Worm (Caenorhabditis elegans) whole organism, L4 larva: ENCODE results near the gene lpr-6.

ENCODE experiments used
- R02D3.7 ChIP-seq: fragments of 150-350 bp; sonication (generic microtip); optimal IDR thresholded peaks from 3 replicates; lab custom pipeline; 2014; ENCODE audit warnings: missing biosample characterization, missing genetic modification characterization
- T20F7.1 ChIP-seq: fragments of 200-800 bp; sonication (Bioruptor generic); optimal IDR thresholded peaks from 2 replicates; lab custom pipeline; 2018; ENCODE audit warnings: mild to moderate bottlenecking, missing genetic modification characterization, missing compliant biosample characterization
- T26A8.4 ChIP-seq: fragments of 200-800 bp; sonication (Bioruptor generic); IDR thresholded peaks from 2 replicates; pipeline ENCODE4 v1.3.6; 2022; ENCODE audit warnings: missing genetic modification characterization, missing compliant biosample characterization
- Y48G9A.11 ChIP-seq: fragments of 200-800 bp; sonication (Bioruptor generic); IDR thresholded peaks from 2 replicates; pipeline ENCODE4 v1.3.6; 2022; ENCODE audit warnings: missing genetic modification reagents, missing genetic modification characterization, missing compliant biosample characterization
- aha-1 ChIP-seq: fragments of 150-350 bp; peaks from one replicate; lab custom pipeline; 2014; ENCODE audit warnings: missing biosample characterization, missing genetic modification characterization
- attf-4 ChIP-seq: sonication (generic microtip); optimal IDR thresholded peaks from 3 replicates; lab custom pipeline; 2017; ENCODE audit warnings: missing biosample characterization, missing genetic modification characterization
- ceh-20 ChIP-seq: fragments of 200-800 bp; sonication (Bioruptor generic); IDR thresholded peaks from 2 replicates; pipeline ENCODE4 v1.3.6; 2022; ENCODE audit warnings: missing genetic modification reagents, missing genetic modification characterization, missing compliant biosample characterization
- ceh-28 ChIP-seq: fragments of 150-350 bp; optimal IDR thresholded peaks from 2 replicates; lab custom pipeline; 2014; ENCODE audit warnings: missing biosample characterization, missing genetic modification reagents, missing genetic modification characterization
- ceh-44 ChIP-seq: fragments of 200-800 bp; sonication (Bioruptor generic); IDR thresholded peaks from 2 replicates; pipeline ENCODE4 v1.3.6; 2022; ENCODE audit warnings: missing genetic modification reagents, missing genetic modification characterization, missing compliant biosample characterization
- ces-1 ChIP-seq: fragments of 150-350 bp; sonication (generic microtip); optimal IDR thresholded peaks from 4 replicates; lab custom pipeline; 2014; ENCODE audit warnings: missing biosample characterization, missing genetic modification reagents, missing genetic modification characterization
- cey-2 ChIP-seq: sonication (generic microtip); optimal IDR thresholded peaks from 3 replicates; lab custom pipeline; 2017; ENCODE audit warnings: missing genetic modification characterization, mild to moderate bottlenecking, missing compliant biosample characterization, antibody characterized with exemption, borderline replicate concordance; ENCODE audit not compliant: insufficient read depth
- daf-16 ChIP-seq, 3 experiments: sonication (generic microtip); optimal IDR thresholded peaks; 2 replicates each; lab custom pipeline; 2016 to 2017; ENCODE audit warnings: missing genetic modification characterization in 3 of 3, missing genetic modification reagents in 3 of 3, mild to moderate bottlenecking in 2 of 3, missing compliant biosample characterization in 2 of 3, missing biosample characterization in 1 of 3, moderate library complexity in 1 of 3
- daf-19 ChIP-seq: fragments of 200-800 bp; sonication (Bioruptor generic); conservative IDR thresholded peaks from 2 replicates; pipeline ENCODE4 v1.3.6; 2022; ENCODE audit warnings: missing genetic modification characterization, missing compliant biosample characterization
- dmd-6 ChIP-seq: fragments of 200-800 bp; sonication (Bioruptor generic); IDR thresholded peaks from 2 replicates; pipeline ENCODE4 v1.3.6; 2022; ENCODE audit warnings: missing genetic modification reagents, missing genetic modification characterization, missing compliant biosample characterization
- dmd-9 ChIP-seq: fragments of 200-800 bp; sonication (Bioruptor generic); IDR thresholded peaks from 2 replicates; pipeline ENCODE4 v1.3.6; 2022; ENCODE audit warnings: missing genetic modification reagents, missing genetic modification characterization, missing compliant biosample characterization
- duxl-1 ChIP-seq: sonication (generic microtip); optimal IDR thresholded peaks from 2 replicates; lab custom pipeline; 2016; ENCODE audit warnings: mild to moderate bottlenecking, missing genetic modification characterization, moderate library complexity, missing compliant biosample characterization; ENCODE audit not compliant: poor library complexity
- egl-43 ChIP-seq: fragments of 200-800 bp; sonication (Bioruptor generic); IDR thresholded peaks from 2 replicates; pipeline ENCODE4 v1.3.6; 2022; ENCODE audit warnings: missing genetic modification reagents, missing genetic modification characterization, missing compliant biosample characterization
- fkh-10 ChIP-seq: fragments of 150-350 bp; optimal IDR thresholded peaks from 2 replicates; lab custom pipeline; 2014; ENCODE audit warnings: missing biosample characterization, missing genetic modification reagents, missing genetic modification characterization
- gei-8 ChIP-seq: fragments of 200-800 bp; sonication (Bioruptor generic); optimal IDR thresholded peaks from 2 replicates; lab custom pipeline; 2018; ENCODE audit warnings: mild to moderate bottlenecking, missing genetic modification characterization, missing compliant biosample characterization
- lim-7 ChIP-seq: fragments of 200-800 bp; sonication (Bioruptor generic); IDR thresholded peaks from 2 replicates; pipeline ENCODE4 v1.3.6; 2022; ENCODE audit warnings: missing genetic modification characterization, missing compliant biosample characterization
- lin-15B ChIP-seq: fragments of 150-350 bp; sonication (generic microtip); optimal IDR thresholded peaks from 3 replicates; lab custom pipeline; 2014; ENCODE audit warnings: missing biosample characterization, missing genetic modification characterization
- lin-29 ChIP-seq: fragments of 200-800 bp; sonication (Bioruptor generic); IDR thresholded peaks from 2 replicates; pipeline ENCODE4 v1.3.6; 2022; ENCODE audit warnings: missing genetic modification reagents, missing genetic modification characterization, missing compliant biosample characterization
- lsy-2 ChIP-seq, 2 experiments: fragments of 150-350 bp in 1 of 2; sonication (generic microtip) in 1 of 2; optimal IDR thresholded peaks; 2 replicates each; lab custom pipeline; 2014 to 2017; ENCODE audit warnings: missing biosample characterization in 2 of 2, missing genetic modification characterization in 2 of 2
- madf-9 ChIP-seq: fragments of 200-800 bp; sonication (Bioruptor generic); conservative IDR thresholded peaks from 2 replicates; pipeline ENCODE4 v1.3.6; 2022; ENCODE audit warnings: missing genetic modification reagents, missing genetic modification characterization, missing compliant biosample characterization
- mdl-1 ChIP-seq, 2 experiments: fragments of 150-350 bp in 1 of 2; sonication (generic microtip) in 1 of 2; optimal IDR thresholded peaks; 2 replicates each; lab custom pipeline; 2014 to 2017; ENCODE audit warnings: missing biosample characterization in 2 of 2, missing genetic modification characterization in 2 of 2
- mep-1 ChIP-seq: fragments of 150-350 bp; sonication (generic microtip); optimal IDR thresholded peaks from 3 replicates; lab custom pipeline; 2014; ENCODE audit warnings: missing biosample characterization, missing genetic modification characterization
- mes-2 ChIP-seq: sonication (generic microtip); optimal IDR thresholded peaks from 2 replicates; lab custom pipeline; 2016; ENCODE audit warnings: missing genotype, mild to moderate bottlenecking, missing genetic modification characterization, missing compliant biosample characterization; ENCODE audit not compliant: poor library complexity, severe bottlenecking
- nhr-102 ChIP-seq: sonication (generic microtip); optimal IDR thresholded peaks from 2 replicates; lab custom pipeline; 2016; ENCODE audit warnings: mild to moderate bottlenecking, missing genetic modification characterization, moderate library complexity, missing compliant biosample characterization
- nhr-25 ChIP-seq: sonication (generic microtip); optimal IDR thresholded peaks from 2 replicates; lab custom pipeline; 2017; ENCODE audit warnings: missing genetic modification characterization, mild to moderate bottlenecking, missing compliant biosample characterization, antibody characterized with exemption, moderate library complexity, borderline replicate concordance; ENCODE audit not compliant: insufficient read depth
- nhr-28 ChIP-seq: fragments of 150-350 bp; optimal IDR thresholded peaks from 2 replicates; lab custom pipeline; 2014; ENCODE audit warnings: missing biosample characterization, missing genetic modification characterization
- nhr-41 ChIP-seq: fragments of 200-800 bp; sonication (Bioruptor generic); IDR thresholded peaks from 2 replicates; pipeline ENCODE4 v1.3.6; 2022; ENCODE audit warnings: missing genetic modification reagents, missing genetic modification characterization, missing compliant biosample characterization
- nhr-48 ChIP-seq: sonication (generic microtip); optimal IDR thresholded peaks from 2 replicates; lab custom pipeline; 2016; ENCODE audit warnings: mild to moderate bottlenecking, missing genetic modification characterization, missing compliant biosample characterization
- nhr-77 ChIP-seq: fragments of 150-350 bp; optimal IDR thresholded peaks from 2 replicates; lab custom pipeline; 2014; ENCODE audit warnings: missing biosample characterization, missing genetic modification characterization
- php-3 ChIP-seq: fragments of 200-800 bp; sonication (Bioruptor generic); IDR thresholded peaks from 2 replicates; pipeline ENCODE4 v1.3.6; 2022; ENCODE audit warnings: missing genetic modification reagents, missing genetic modification characterization, missing compliant biosample characterization
- pqm-1 ChIP-seq: sonication (generic microtip); optimal IDR thresholded peaks from 2 replicates; lab custom pipeline; 2017; ENCODE audit warnings: missing biosample characterization, missing genetic modification characterization
- rbr-2 ChIP-seq: sonication (generic microtip); optimal IDR thresholded peaks from 2 replicates; lab custom pipeline; 2016; ENCODE audit warnings: missing genotype, missing genetic modification characterization, missing compliant biosample characterization
- saeg-2 ChIP-seq: fragments of 200-800 bp; sonication (Bioruptor generic); IDR thresholded peaks from 2 replicates; pipeline ENCODE4 v1.3.6; 2022; ENCODE audit warnings: missing genetic modification reagents, missing genetic modification characterization, missing compliant biosample characterization
- sdz-12 ChIP-seq: fragments of 200-800 bp; sonication (Bioruptor generic); optimal IDR thresholded peaks from 2 replicates; lab custom pipeline; 2018; ENCODE audit warnings: mild to moderate bottlenecking, missing genetic modification characterization, missing compliant biosample characterization
- set-16 ChIP-seq: fragments of 200-800 bp; sonication (Bioruptor generic); IDR thresholded peaks from 2 replicates; pipeline ENCODE4 v1.3.6; 2022; ENCODE audit warnings: missing genetic modification reagents, missing genetic modification characterization, missing compliant biosample characterization
- spr-1 ChIP-seq: sonication (generic microtip); optimal IDR thresholded peaks from 2 replicates; lab custom pipeline; 2016; ENCODE audit warnings: mild to moderate bottlenecking, missing genetic modification characterization, missing compliant biosample characterization
- tag-97 ChIP-seq: fragments of 200-800 bp; sonication (Bioruptor generic); IDR thresholded peaks from 2 replicates; pipeline ENCODE4 v1.3.6; 2022; ENCODE audit warnings: missing genetic modification characterization, missing compliant biosample characterization
- tra-1 ChIP-seq: fragments of 200-800 bp; sonication (Bioruptor generic); IDR thresholded peaks from 2 replicates; pipeline ENCODE4 v1.3.6; 2022; ENCODE audit warnings: missing genetic modification reagents, missing genetic modification characterization, missing compliant biosample characterization
- unc-130 ChIP-seq: sonication (generic microtip); optimal IDR thresholded peaks from 2 replicates; lab custom pipeline; 2016; ENCODE audit warnings: missing genetic modification reagents, missing genetic modification characterization, missing compliant biosample characterization
- unc-62 ChIP-seq, 3 experiments: fragments of 150-350 bp in 1 of 3; sonication (generic microtip); optimal IDR thresholded peaks in 2 of 3; peaks in 1 of 3; 1 replicate in 1 of 3; 2 replicates in 2 of 3; lab custom pipeline; 2014 to 2017; ENCODE audit warnings: missing biosample characterization in 3 of 3, missing genetic modification characterization in 3 of 3, missing genetic modification reagents in 3 of 3, missing genotype in 1 of 3
- zag-1 ChIP-seq: fragments of 150-350 bp; optimal IDR thresholded peaks from 2 replicates; lab custom pipeline; 2014; ENCODE audit warnings: missing biosample characterization, missing genetic modification characterization
- zfp-2 ChIP-seq: sonication (generic microtip); optimal IDR thresholded peaks from 2 replicates; lab custom pipeline; 2016; ENCODE audit warnings: mild to moderate bottlenecking, missing genetic modification characterization, missing compliant biosample characterization
- zip-11 ChIP-seq: fragments of 200-800 bp; sonication (Bioruptor generic); IDR thresholded peaks from 2 replicates; pipeline ENCODE4 v1.3.6; 2022; ENCODE audit warnings: missing genetic modification characterization, missing compliant biosample characterization
- ztf-7 ChIP-seq: fragments of 150-350 bp; optimal IDR thresholded peaks from 2 replicates; lab custom pipeline; 2014; ENCODE audit warnings: missing biosample characterization, missing genetic modification characterization

The lpr-6 gene

ce11 chrX:11031047-11031695 lies 28.6 kb upstream of the lpr-6 start (continued):
- TF ChIP-seq mep-1: peak; percentile 92
- TF ChIP-seq ceh-28 (tag; lab: Kevin White, UChicago): peak; percentile 48
- TF ChIP-seq lin-15B: no peak
- TF ChIP-seq fkh-10 (GFP tag; lab: Kevin White, UChicago): peak; percentile 51
- TF ChIP-seq cey-2 (tag; lab: Kevin White, UChicago): no peak
- TF ChIP-seq nhr-25: peak; percentile 86
- TF ChIP-seq set-16 (GFP tag; lab: Robert Waterston, UW): peak; percentile 94
- peak; percentile 76 for TF ChIP-seq spr-1 (tag; lab: Kevin White, UChicago)
- TF ChIP-seq sdz-12 (GFP tag; lab: Kevin White, UChicago): no peak
- peak in 1 of 2 experiments; percentile 100 for TF ChIP-seq unc-62 (GFP tag; optimal IDR thresholded peaks at IDR 0.05 in 1 of 2; lab: Kevin White, UChicago)
- TF ChIP-seq unc-62 (tag; optimal IDR thresholded peaks at IDR 0.05; lab: Kevin White, UChicago): peak; percentile 77
- peak; percentile 52; the same call in 1 of the 2 replicates for TF ChIP-seq dmd-9 (GFP tag; lab: Robert Waterston, UW)
- TF ChIP-seq tag-97 (GFP tag; lab: Robert Waterston, UW): 0 out of 2 replicates have a peak, but pooled peaks have one; percentile 84
- peak; percentile 52 to 87 for TF ChIP-seq lsy-2 (tag; optimal IDR thresholded peaks at IDR 0.05; lab: Kevin White, UChicago)
- no peak for TF ChIP-seq lim-7
- peak; percentile 85 for TF ChIP-seq mes-2 (tag; lab: Kevin White, UChicago)
- no peak for TF ChIP-seq R02D3.7
- peak; percentile 15 for TF ChIP-seq attf-4 (tag; lab: Kevin White, UChicago)
- no peak for TF ChIP-seq nhr-77 (tag; lab: Kevin White, UChicago)
- TF ChIP-seq zag-1 (tag; lab: Kevin White, UChicago): peak; percentile 71
- peak; percentile 99 for TF ChIP-seq aha-1 (tag; lab: Kevin White, UChicago)
- peak; percentile 33 for TF ChIP-seq duxl-1 (tag; lab: Kevin White, UChicago)
- TF ChIP-seq mdl-1 (tag; optimal IDR thresholded peaks at IDR 0.05; lab: Kevin White, UChicago): peak; percentile 82 to 87
- TF ChIP-seq ztf-7 (tag; lab: Kevin White, UChicago): peak; percentile 28
- no peak for TF ChIP-seq lin-29 (GFP tag; lab: Robert Waterston, UW)
- TF ChIP-seq T20F7.1 (GFP tag; lab: Kevin White, UChicago): peak; percentile 71
- no peak for TF ChIP-seq ceh-44 (GFP tag; lab: Robert Waterston, UW)
- TF ChIP-seq nhr-48 (tag; lab: Kevin White, UChicago): peak; percentile 87
- no peak for TF ChIP-seq daf-19 (GFP tag; lab: Robert Waterston, UW)
- TF ChIP-seq zfp-2 (tag; lab: Kevin White, UChicago): peak; percentile 38
- TF ChIP-seq pqm-1: peak; percentile 10
- 0 out of 2 replicates have a peak, but pooled peaks have one; percentile 55 for TF ChIP-seq saeg-2 (GFP tag; lab: Robert Waterston, UW)
- peak; percentile 40 for TF ChIP-seq unc-130 (GFP tag; lab: Kevin White, UChicago)
- TF ChIP-seq dmd-6: peak; percentile 79
- TF ChIP-seq zip-11: no peak
- TF ChIP-seq nhr-28 (tag; lab: Kevin White, UChicago): peak; percentile 78
- peak; percentile 67; the same call in 1 of the 2 replicates for TF ChIP-seq T26A8.4 (GFP tag; lab: Robert Waterston, UW)
- no peak for TF ChIP-seq ces-1 (GFP tag; lab: Kevin White, UChicago)
- peak; percentile 92 for TF ChIP-seq egl-43 (GFP tag; lab: Robert Waterston, UW)
- peak; percentile 32 for TF ChIP-seq gei-8
- TF ChIP-seq ceh-20 (GFP tag; lab: Robert Waterston, UW): peak; percentile 74; the same call in 1 of the 2 replicates
- no peak for TF ChIP-seq tra-1 (GFP tag; lab: Robert Waterston, UW)
- no peak for TF ChIP-seq nhr-102 (tag; lab: Kevin White, UChicago)
- peak; percentile 40; the same call in 1 of the 2 replicates for TF ChIP-seq madf-9 (GFP tag; lab: Robert Waterston, UW)
- TF ChIP-seq Y48G9A.11 (GFP tag; lab: Robert Waterston, UW): no peak
- no peak for TF ChIP-seq nhr-41
- peak; percentile 51 to 52 for TF ChIP-seq daf-16 (GFP tag; optimal IDR thresholded peaks at IDR 0.05; lab: Kevin White, UChicago)
- TF ChIP-seq daf-16 (tag; optimal IDR thresholded peaks at IDR 0.05; lab: Kevin White, UChicago): peak; percentile 83
- peak; percentile 58; the same call in 1 of the 2 replicates for TF ChIP-seq php-3
- TF ChIP-seq rbr-2 (tag; lab: Kevin White, UChicago): peak; percentile 97
